Worm (Caenorhabditis elegans): ENCODE measurements around the gene C46H3.2.

DNA sequence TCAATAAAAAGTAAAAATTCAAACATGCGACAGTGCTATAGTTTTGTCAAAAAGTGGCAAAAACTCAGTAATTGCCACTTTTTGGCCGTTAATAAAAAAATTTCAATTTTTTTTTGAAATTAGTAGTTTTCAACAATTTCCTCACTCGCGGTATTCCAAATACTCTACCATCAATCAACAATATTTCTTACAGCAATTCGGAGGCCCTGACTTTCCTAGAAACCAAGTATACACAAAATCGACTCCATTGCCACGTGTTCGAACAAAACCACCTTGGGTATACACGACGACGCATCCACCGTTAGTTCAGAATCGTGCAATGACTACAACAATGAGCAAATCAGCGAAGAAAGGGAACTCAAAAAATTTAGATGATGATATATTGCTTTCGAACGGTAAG, 58.9 kb downstream of the C46H3.2 start:
- TF ChIP-seq lsl-1 (GFP tag; optimal IDR thresholded peaks at IDR 0.05) (no peak), ztf-25 (GFP tag; IDR thresholded peaks at IDR 0.05) (no peak)

Measured in whole organism, young adult.